Worm (Caenorhabditis elegans) whole organism, mixed stage, embryonic: ENCODE data around the gene gba-1.
A peak's percentile ranks its signal among the peaks of the same experiment; 100 is the strongest.
"Not testable (repeated sequence)": the region's sequence is repeated elsewhere in the genome, so short reads cannot be mapped to it uniquely, and the experiment has no call there.

Experiments used
- M03D4.4 ChIP-seq: sonication (generic microtip); optimal IDR thresholded peaks from 2 replicates; lab custom pipeline; 2017; ENCODE audit warnings: mild to moderate bottlenecking, missing genetic modification characterization, missing compliant biosample characterization
- bed-3 ChIP-seq: fragments of 200-800 bp; sonication (Bioruptor generic); optimal IDR thresholded peaks from 3 replicates; lab custom pipeline; 2018; ENCODE audit warnings: mild to moderate bottlenecking, missing genetic modification characterization, moderate library complexity, missing compliant biosample characterization
- ceh-39 ChIP-seq: fragments of 150-350 bp; optimal IDR thresholded peaks from 2 replicates; lab custom pipeline; 2014; ENCODE audit warnings: missing biosample characterization, missing genetic modification characterization
- ceh-43 ChIP-seq: fragments of 200-800 bp; sonication (Bioruptor generic); optimal IDR thresholded peaks from 2 replicates; lab custom pipeline; 2018; ENCODE audit warnings: mild to moderate bottlenecking, missing genetic modification characterization, moderate library complexity, missing compliant biosample characterization
- ceh-83 ChIP-seq: fragments of 200-800 bp; sonication (Bioruptor generic); optimal IDR thresholded peaks from 2 replicates; lab custom pipeline; 2018; ENCODE audit warnings: mild to moderate bottlenecking, missing genetic modification characterization, missing compliant biosample characterization
- ces-1 ChIP-seq: fragments of 150-350 bp; optimal IDR thresholded peaks from 2 replicates; lab custom pipeline; 2014; ENCODE audit warnings: missing biosample characterization, missing genetic modification reagents, missing genetic modification characterization
- cnd-1 ChIP-seq: fragments of 200-800 bp; sonication (Bioruptor generic); optimal IDR thresholded peaks from 2 replicates; lab custom pipeline; 2018; ENCODE audit warnings: mild to moderate bottlenecking, missing genetic modification characterization, missing compliant biosample characterization
- drap-1 ChIP-seq: fragments of 200-800 bp; sonication (Bioruptor generic); optimal IDR thresholded peaks from 3 replicates; lab custom pipeline; 2018; ENCODE audit warnings: mild to moderate bottlenecking, missing genetic modification characterization, missing compliant biosample characterization
- elt-1 ChIP-seq: sonication (generic microtip); optimal IDR thresholded peaks from 2 replicates; lab custom pipeline; 2017; ENCODE audit warnings: missing genetic modification characterization, mild to moderate bottlenecking, missing compliant biosample characterization, antibody characterized with exemption, moderate library complexity, borderline replicate concordance; ENCODE audit not compliant: insufficient read depth
- elt-3 ChIP-seq: fragments of 150-350 bp; optimal IDR thresholded peaks from 2 replicates; lab custom pipeline; 2014; ENCODE audit warnings: missing biosample characterization, missing genetic modification characterization
- ham-2 ChIP-seq: fragments of 200-800 bp; sonication (Bioruptor generic); optimal IDR thresholded peaks from 2 replicates; lab custom pipeline; 2018; ENCODE audit warnings: mild to moderate bottlenecking, missing genetic modification characterization, missing compliant biosample characterization
- lin-32 ChIP-seq: fragments of 200-800 bp; sonication (Bioruptor generic); optimal IDR thresholded peaks from 2 replicates; lab custom pipeline; 2018; ENCODE audit warnings: mild to moderate bottlenecking, missing genetic modification characterization, missing compliant biosample characterization
- lsy-2 ChIP-seq: fragments of 150-350 bp; optimal IDR thresholded peaks from 2 replicates; lab custom pipeline; 2014; ENCODE audit warnings: missing biosample characterization, missing genetic modification characterization
- mab-5 ChIP-seq: fragments of 150-350 bp; optimal IDR thresholded peaks from 2 replicates; lab custom pipeline; 2014; ENCODE audit warnings: missing biosample characterization, missing genetic modification characterization
- mls-2 ChIP-seq: sonication (generic microtip); optimal IDR thresholded peaks from 2 replicates; lab custom pipeline; 2016; ENCODE audit warnings: mild to moderate bottlenecking, missing genetic modification characterization, moderate library complexity, missing compliant biosample characterization
- nhr-12 ChIP-seq: fragments of 150-350 bp; optimal IDR thresholded peaks from 2 replicates; lab custom pipeline; 2014; ENCODE audit warnings: missing biosample characterization, missing genetic modification characterization
- nhr-2 ChIP-seq: fragments of 150-350 bp; optimal IDR thresholded peaks from 2 replicates; lab custom pipeline; 2014; ENCODE audit warnings: missing biosample characterization, missing genetic modification characterization
- nhr-237 ChIP-seq: fragments of 150-350 bp; optimal IDR thresholded peaks from 2 replicates; lab custom pipeline; 2014; ENCODE audit warnings: missing biosample characterization, missing genetic modification characterization
- nhr-28 ChIP-seq: fragments of 150-350 bp; optimal IDR thresholded peaks from 2 replicates; lab custom pipeline; 2014; ENCODE audit warnings: missing biosample characterization, missing genetic modification characterization
- pha-4 ChIP-seq: fragments of 150-350 bp; optimal IDR thresholded peaks from 2 replicates; lab custom pipeline; 2018; ENCODE audit warnings: missing biosample characterization, missing genetic modification reagents, missing genetic modification characterization
- sem-2 ChIP-seq: fragments of 200-800 bp; sonication (Bioruptor generic); optimal IDR thresholded peaks from 2 replicates; lab custom pipeline; 2018; ENCODE audit warnings: mild to moderate bottlenecking, missing genetic modification characterization, missing compliant biosample characterization
- snpc-4 ChIP-seq: fragments of 150-350 bp; optimal IDR thresholded peaks from 2 replicates; lab custom pipeline; 2014; ENCODE audit warnings: missing biosample characterization, missing genetic modification characterization
- sptf-1 ChIP-seq: sonication (generic microtip); optimal IDR thresholded peaks from 2 replicates; lab custom pipeline; 2017; ENCODE audit warnings: mild to moderate bottlenecking, missing genetic modification characterization, moderate library complexity, missing compliant biosample characterization
- zip-8 ChIP-seq: fragments of 150-350 bp; optimal IDR thresholded peaks from 2 replicates; lab custom pipeline; 2014; ENCODE audit warnings: missing biosample characterization, missing genetic modification characterization
- ztf-11 ChIP-seq: fragments of 150-350 bp; optimal IDR thresholded peaks from 2 replicates; lab custom pipeline; 2014; ENCODE audit warnings: missing biosample characterization, missing genetic modification characterization

Gene gba-1

ce11 chrII:2145566-2145965, 31.0 kb upstream of the gba-1 start, which contains the start of gene C40A11.6:
TSS of gene C40A11.6 (minus strand) at chrII:2145666.
- peak; percentile 22 for TF ChIP-seq ceh-39
- TF ChIP-seq cnd-1 (tag; lab: Kevin White, UChicago), result peak; percentile 51
- TF ChIP-seq mls-2, result no peak

- TF ChIP-seq elt-3 (tag; lab: Kevin White, UChicago) (no peak), lin-32 (no peak), mls-2 (no peak), M03D4.4 (tag; lab: Kevin White, UChicago) (no peak), nhr-12 (tag; lab: Kevin White, UChicago) (no peak), ham-2 (GFP tag; lab: Kevin White, UChicago) (no peak), ceh-83 (GFP tag; lab: Kevin White, UChicago) (no peak), lsy-2 (tag; lab: Kevin White, UChicago) (no peak), mab-5 (tag; lab: Kevin White, UChicago) (no peak), nhr-2 (tag; lab: Kevin White, UChicago) (no peak)
- TF ChIP-seq, all 35 proteins: peak for 0
Observed at ce11 chrII:2146900-2147375, 29.6 kb upstream of the gba-1 start, which contains the start of gene C40A11.2. TSS of gene C40A11.2 (plus strand) at chrII:2146950.

- TF ChIP-seq elt-1 (tag; lab: Kevin White, UChicago) (peak; percentile 74), snpc-4 (tag; lab: Kevin White, UChicago) (no peak)
Observed at ce11 chrII:2150485-2150985, 26.0 kb upstream of the gba-1 start, which contains the start of the genes C40A11.7 and C40A11.8. TSS of gene C40A11.7 (minus strand) at chrII:2150585. TSS of gene C40A11.8 (minus strand) at chrII:2150935.

- TF ChIP-seq snpc-4 (tag; lab: Kevin White, UChicago) (no peak), bed-3 (no peak), pha-4 (tag; lab: Kevin White, UChicago) (no peak), sem-2 (no peak), mab-5 (tag; lab: Kevin White, UChicago) (no peak), ces-1 (GFP tag; lab: Kevin White, UChicago) (no peak), drap-1 (no peak), zip-8 (tag; lab: Kevin White, UChicago) (no peak), lsy-2 (tag; lab: Kevin White, UChicago) (no peak), nhr-2 (tag; lab: Kevin White, UChicago) (no peak), ceh-39 (no peak), nhr-12 (tag; lab: Kevin White, UChicago) (no peak), ztf-11 (no peak), cnd-1 (tag; lab: Kevin White, UChicago) (no peak), ceh-43 (GFP tag; lab: Kevin White, UChicago) (no peak), nhr-237 (no peak)
Observed at ce11 chrII:2152455-2152854, 24.1 kb upstream of the gba-1 start.

ce11 chrII:2153708-2154107, 22.8 kb upstream of the gba-1 start, which contains the start of gene math-18:
TSS of gene math-18 (plus strand) at chrII:2154008.
- TF ChIP-seq snpc-4 (tag; lab: Kevin White, UChicago); ceh-43 (GFP tag; lab: Kevin White, UChicago); nhr-2 (tag; lab: Kevin White, UChicago): not testable (repeated sequence)

ce11 chrII:2163370-2163882, 13.1 kb upstream of the gba-1 start, which contains the start of gene C33C12.11:
TSS of gene C33C12.11 (minus strand) at chrII:2163832.
- not testable (repeated sequence) for TF ChIP-seq sptf-1, nhr-237, mls-2

ce11 chrII:2166376-2166775, 10.2 kb upstream of the gba-1 start, which contains the start of gene C33C12.4:
TSS of gene C33C12.4 (minus strand) at chrII:2166476.
- TF ChIP-seq mls-2 (no peak), ceh-39 (no peak), snpc-4 (tag; lab: Kevin White, UChicago) (no peak), nhr-28 (no peak)
